Fruit fly (Drosophila melanogaster): ENCODE data around the gene nero.

nero gene

DNA sequence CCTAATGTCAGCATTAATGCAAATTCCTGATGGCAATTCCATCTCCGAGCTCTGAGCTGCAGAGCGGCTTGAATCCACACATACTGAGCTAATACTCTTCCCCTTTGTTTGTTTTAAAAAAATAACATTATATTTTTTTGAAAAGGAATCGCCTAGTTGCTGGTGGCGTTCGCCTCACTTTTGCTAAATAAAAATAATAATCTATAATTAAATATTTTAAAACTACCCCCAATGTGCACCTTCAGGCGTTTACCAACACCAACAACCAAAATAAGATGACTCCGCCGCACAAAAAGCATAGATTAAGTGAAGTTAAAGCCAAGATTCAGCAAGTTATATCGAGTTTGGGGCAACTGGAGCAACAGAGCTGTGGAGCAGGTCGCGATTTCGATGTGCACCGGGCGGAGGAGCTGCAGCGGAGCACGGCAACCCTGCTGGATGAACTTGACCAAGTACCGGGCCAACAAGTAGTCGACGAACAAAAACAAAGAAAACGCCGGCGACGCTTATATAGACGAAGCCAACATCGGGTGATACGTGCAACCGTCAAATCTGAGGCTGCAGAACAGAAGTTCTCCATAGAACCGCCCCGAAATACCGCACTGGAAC lies 3.2 kb downstream of the nero start, which contains the start of gene CG1896 (continued):
- TF ChIP-seq Atf-2 (GFP tag; optimal IDR thresholded peaks at IDR 0.05) (no peak), CG8281 (tag; optimal IDR thresholded peaks at IDR 0.05) (no peak), ac (GFP tag; optimal IDR thresholded peaks at IDR 0.05) (no peak), mam (GFP tag; optimal IDR thresholded peaks at IDR 0.05) (peak; percentile 8), CG4707 (GFP tag; optimal IDR thresholded peaks at IDR 0.05) (no peak), PHDP (tag; optimal IDR thresholded peaks at IDR 0.05) (peak; percentile 36), Xrp1 (GFP tag; IDR thresholded peaks at IDR 0.05) (peak; percentile 66), CG30431 (GFP tag; optimal IDR thresholded peaks at IDR 0.05) (no peak), pum (GFP tag; optimal IDR thresholded peaks at IDR 0.05) (no peak), Ravus (GFP tag; IDR thresholded peaks at IDR 0.05) (no peak), CG3163 (GFP tag; optimal IDR thresholded peaks at IDR 0.05) (no peak), sens-2 (GFP tag; IDR thresholded peaks at IDR 0.05) (no peak), dan (GFP tag; IDR thresholded peaks at IDR 0.05) (no peak), Xbp1 (GFP tag; optimal IDR thresholded peaks at IDR 0.05) (peak; percentile 43), chinmo (GFP tag; IDR thresholded peaks at IDR 0.05; ENCODE audit: partially characterized antibody) (no peak), mirr (GFP tag; optimal IDR thresholded peaks at IDR 0.05) (no peak), jing (GFP tag; optimal IDR thresholded peaks at IDR 0.05) (no peak), exex (tag; optimal IDR thresholded peaks at IDR 0.05) (no peak), pfk (GFP tag; optimal IDR thresholded peaks at IDR 0.05) (no peak), CG13624 (GFP tag; optimal IDR thresholded peaks at IDR 0.05) (no peak), Sox102F (GFP tag; optimal IDR thresholded peaks at IDR 0.05) (no peak), az2 (GFP tag; optimal IDR thresholded peaks at IDR 0.05) (peak; percentile 45), kah (GFP tag; optimal IDR thresholded peaks at IDR 0.05) (peak; percentile 63), CG16813 (GFP tag; IDR thresholded peaks at IDR 0.05; ENCODE audit: partially characterized antibody) (no peak), Abd-B (GFP tag; optimal IDR thresholded peaks at IDR 0.05) (peak; percentile 1), al (GFP tag; IDR thresholded peaks at IDR 0.05) (no peak), CG15011 (GFP tag; optimal IDR thresholded peaks at IDR 0.05) (no peak), CG7987 (GFP tag; optimal IDR thresholded peaks at IDR 0.05) (peak; percentile 1), sug (tag; optimal IDR thresholded peaks at IDR 0.05) (peak; percentile 20), CG8290 (GFP tag; optimal IDR thresholded peaks at IDR 0.05) (no peak), CG8290 (tag; optimal IDR thresholded peaks at IDR 0.05) (no peak), maf-S (GFP tag; optimal IDR thresholded peaks at IDR 0.05) (no peak), CG15073 (GFP tag; optimal IDR thresholded peaks at IDR 0.05) (no peak), Adf1 (GFP tag; IDR thresholded peaks at IDR 0.05) (no peak), CG32767 (GFP tag; IDR thresholded peaks at IDR 0.05) (peak; percentile 49; the same call in 1 of the 2 replicates), gcm2 (GFP tag; optimal IDR thresholded peaks at IDR 0.05) (no peak), CG9876 (GFP tag; optimal IDR thresholded peaks at IDR 0.05) (no peak), CG13123 (GFP tag; optimal IDR thresholded peaks at IDR 0.05) (no peak), CG11695 (GFP tag; IDR thresholded peaks at IDR 0.05) (peak; percentile 65; the same call in 1 of the 3 replicates), corto (GFP tag; optimal IDR thresholded peaks at IDR 0.05) (no peak), dysf (GFP tag; IDR thresholded peaks at IDR 0.05) (peak; percentile 54; the same call in 1 of the 3 replicates), CG6813 (GFP tag; optimal IDR thresholded peaks at IDR 0.05) (peak; percentile 27), pb (GFP tag; optimal IDR thresholded peaks at IDR 0.05) (no peak), ewg (GFP tag; optimal IDR thresholded peaks at IDR 0.05) (peak; percentile 26), Tbp (GFP tag; optimal IDR thresholded peaks at IDR 0.05) (no peak), Lhr (GFP tag; optimal IDR thresholded peaks at IDR 0.05) (no peak), Lim3 (GFP tag; IDR thresholded peaks at IDR 0.05) (no peak), CG11456 (GFP tag; IDR thresholded peaks at IDR 0.05) (0 out of 3 replicates have a peak, but pooled peaks have one; percentile 41), Dfd (GFP tag; optimal IDR thresholded peaks at IDR 0.05) (no peak), Vsx1 (GFP tag; optimal IDR thresholded peaks at IDR 0.05) (no peak), CG5953 (GFP tag; IDR thresholded peaks at IDR 0.05) (no peak)
